Worm (Caenorhabditis elegans): ENCODE data around the gene F29B9.1.

F29B9.1 gene

ce11 chrIV:4639352-4639751 is 25.8 kb upstream of the F29B9.1 start:
- TF ChIP-seq elt-4 (tag; optimal IDR thresholded peaks at IDR 0.05) (no peak), ceh-14 (tag; optimal IDR thresholded peaks at IDR 0.05) (no peak), pat-9 (tag; optimal IDR thresholded peaks at IDR 0.05) (no peak), unc-55 (GFP tag; optimal IDR thresholded peaks at IDR 0.05) (no peak), ceh-34 (tag; optimal IDR thresholded peaks at IDR 0.05) (no peak), nhr-11 (tag; optimal IDR thresholded peaks at IDR 0.05) (no peak), ceh-24 (tag; optimal IDR thresholded peaks at IDR 0.05) (no peak), sox-2 (GFP tag; IDR thresholded peaks at IDR 0.05) (no peak), ttx-3 (tag; optimal IDR thresholded peaks at IDR 0.05) (no peak), F13H6.1 (tag; optimal IDR thresholded peaks at IDR 0.05) (no peak), nfya-1 (tag; optimal IDR thresholded peaks at IDR 0.05) (no peak), unc-86 (tag; optimal IDR thresholded peaks at IDR 0.05) (no peak), hlh-30 (tag; optimal IDR thresholded peaks at IDR 0.05; ENCODE audit: insufficient read depth) (no peak), pha-4 (tag; optimal IDR thresholded peaks at IDR 0.05) (no peak), syd-9 (tag; optimal IDR thresholded peaks at IDR 0.05) (no peak), nhr-232 (tag; optimal IDR thresholded peaks at IDR 0.05) (no peak), unc-42 (tag; optimal IDR thresholded peaks at IDR 0.05) (no peak), Y22D7AL.16 (tag; optimal IDR thresholded peaks at IDR 0.05) (no peak), fkh-6 (tag; optimal IDR thresholded peaks at IDR 0.05) (no peak)

- TF ChIP-seq pag-3 (tag; optimal IDR thresholded peaks at IDR 0.05; ENCODE audit: borderline replicate concordance): no peak
- TF ChIP-seq sox-4 (tag; optimal IDR thresholded peaks at IDR 0.05): no peak
- TF ChIP-seq ahr-1 (tag; optimal IDR thresholded peaks at IDR 0.05): no peak
- TF ChIP-seq che-1 (tag; optimal IDR thresholded peaks at IDR 0.05): no peak
- TF ChIP-seq fax-1 (tag; optimal IDR thresholded peaks at IDR 0.05): no peak
- TF ChIP-seq gmeb-2 (tag; optimal IDR thresholded peaks at IDR 0.05): no peak
- TF ChIP-seq pha-2 (tag; optimal IDR thresholded peaks at IDR 0.05): no peak
- TF ChIP-seq pros-1 (tag; optimal IDR thresholded peaks at IDR 0.05): no peak
- TF ChIP-seq ttx-3 (tag; optimal IDR thresholded peaks at IDR 0.05): no peak
- TF ChIP-seq ceh-22 (tag; optimal IDR thresholded peaks at IDR 0.05): no peak
- TF ChIP-seq pha-4 (tag; optimal IDR thresholded peaks at IDR 0.05): no peak
These were observed 24.2 kb upstream of the F29B9.1 start for ce11 chrIV:4640941-4641340.

- TF ChIP-seq C08G9.2 (tag; optimal IDR thresholded peaks at IDR 0.05): no peak
- TF ChIP-seq rnt-1 (tag; optimal IDR thresholded peaks at IDR 0.05): no peak
- no peak for TF ChIP-seq nhr-232 (tag; optimal IDR thresholded peaks at IDR 0.05)
- no peak for TF ChIP-seq K02D7.2 (tag; optimal IDR thresholded peaks at IDR 0.05)
- no peak for TF ChIP-seq syd-9 (tag; optimal IDR thresholded peaks at IDR 0.05)
- no peak for TF ChIP-seq fkh-10 (GFP tag; optimal IDR thresholded peaks at IDR 0.05)
- no peak for TF ChIP-seq mec-3 (tag; optimal IDR thresholded peaks at IDR 0.05; ENCODE audit: borderline replicate concordance)
- no peak for TF ChIP-seq ttx-3 (tag; optimal IDR thresholded peaks at IDR 0.05)
- TF ChIP-seq zip-5 (tag; optimal IDR thresholded peaks at IDR 0.05): no peak
- no peak for TF ChIP-seq nfya-1 (tag; optimal IDR thresholded peaks at IDR 0.05)
- no peak for TF ChIP-seq fkh-6 (tag; optimal IDR thresholded peaks at IDR 0.05)
- no peak for TF ChIP-seq pqm-1 (tag; optimal IDR thresholded peaks at IDR 0.05)
- no peak for TF ChIP-seq hlh-30 (tag; optimal IDR thresholded peaks at IDR 0.05; ENCODE audit: insufficient read depth)
These were observed 21.6 kb upstream of the F29B9.1 start for ce11 chrIV:4643577-4643976.

- TF ChIP-seq hlh-8 (tag; optimal IDR thresholded peaks at IDR 0.05) (no peak), ceh-6 (GFP tag; optimal IDR thresholded peaks at IDR 0.05) (no peak), fax-1 (tag; optimal IDR thresholded peaks at IDR 0.05) (no peak), ceh-2 (tag; optimal IDR thresholded peaks at IDR 0.05) (no peak), ceh-24 (tag; optimal IDR thresholded peaks at IDR 0.05) (no peak)
These were observed 19.9 kb upstream of the F29B9.1 start for ce11 chrIV:4645243-4645642.
